Worm (Caenorhabditis elegans): ENCODE results near the gene C53C11.2.

ce11 chrX:17373955-17374354, 37.5 kb downstream of the C53C11.2 start:
- TF ChIP-seq nhr-237 (tag; optimal IDR thresholded peaks at IDR 0.05) (no peak), unc-39 (tag; optimal IDR thresholded peaks at IDR 0.05) (no peak), snpc-4 (tag; optimal IDR thresholded peaks at IDR 0.05) (no peak), lsy-2 (tag; optimal IDR thresholded peaks at IDR 0.05) (no peak), ceh-83 (GFP tag; optimal IDR thresholded peaks at IDR 0.05) (no peak), sem-2 (GFP tag; optimal IDR thresholded peaks at IDR 0.05) (no peak), mab-5 (tag; optimal IDR thresholded peaks at IDR 0.05) (no peak), drap-1 (GFP tag; optimal IDR thresholded peaks at IDR 0.05) (no peak)
